Fruit fly (Drosophila melanogaster) ovary, adult (tissue): Measurements from ENCODE around the gene Myt1.

Source experiments
- CG17801 ChIP-seq: fragments of 200-800 bp; optimal IDR thresholded peaks from 2 replicates; lab custom pipeline; 2019; ENCODE audit warnings: missing biosample characterization, mild to moderate bottlenecking, missing genetic modification characterization, moderate library complexity; ENCODE audit not compliant: partially characterized antibody

The Myt1 gene

DNA sequence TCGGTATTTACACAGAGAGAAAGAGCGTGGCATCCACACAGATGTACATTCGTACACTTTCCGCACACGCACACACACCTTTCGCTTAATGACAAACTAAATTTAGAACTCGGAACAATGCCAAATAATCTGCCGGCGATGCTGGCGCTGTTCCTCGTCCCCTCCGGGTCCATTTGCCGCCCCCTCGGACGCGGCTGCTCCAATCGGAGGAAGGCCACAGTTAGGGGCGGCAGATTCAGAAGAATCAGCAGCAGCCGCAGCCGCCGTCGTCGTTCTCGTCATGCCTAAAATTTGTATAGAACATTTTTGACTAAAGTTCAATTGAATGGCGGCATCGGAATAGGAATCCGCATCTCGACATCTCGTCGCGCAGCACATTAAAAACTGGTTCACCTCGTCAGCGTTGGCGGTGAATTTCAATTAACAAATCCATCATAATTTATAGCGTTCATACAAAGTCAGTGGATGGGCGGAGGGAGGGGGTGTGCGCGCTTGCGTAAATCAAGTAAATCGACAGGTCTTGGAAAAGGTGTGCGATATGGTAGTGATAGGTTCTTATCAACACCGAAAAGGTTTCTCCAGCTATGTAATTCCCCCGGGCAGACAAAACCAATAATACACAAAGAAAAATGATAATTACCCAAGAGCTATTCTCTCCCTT, 29.3 kb upstream of the Myt1 start:
- no peak for TF ChIP-seq CG17801

DNA sequence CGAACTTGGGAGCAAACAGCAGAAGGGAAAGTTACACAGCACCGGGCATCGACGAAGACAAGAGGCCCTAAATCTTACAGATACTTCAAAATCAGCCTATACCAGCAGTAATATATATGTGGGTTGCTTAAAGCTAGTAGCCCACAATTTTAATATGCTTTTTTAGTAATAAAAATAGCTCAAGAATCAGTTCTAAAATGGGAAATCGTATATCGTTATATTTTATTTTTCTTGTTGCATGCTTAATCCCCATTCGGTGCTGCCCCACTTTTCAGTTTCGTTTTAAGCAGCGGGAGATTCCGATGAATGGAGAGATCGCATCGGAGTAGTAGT, 28.7 kb upstream of the Myt1 start:
- no peak for TF ChIP-seq CG17801

DNA sequence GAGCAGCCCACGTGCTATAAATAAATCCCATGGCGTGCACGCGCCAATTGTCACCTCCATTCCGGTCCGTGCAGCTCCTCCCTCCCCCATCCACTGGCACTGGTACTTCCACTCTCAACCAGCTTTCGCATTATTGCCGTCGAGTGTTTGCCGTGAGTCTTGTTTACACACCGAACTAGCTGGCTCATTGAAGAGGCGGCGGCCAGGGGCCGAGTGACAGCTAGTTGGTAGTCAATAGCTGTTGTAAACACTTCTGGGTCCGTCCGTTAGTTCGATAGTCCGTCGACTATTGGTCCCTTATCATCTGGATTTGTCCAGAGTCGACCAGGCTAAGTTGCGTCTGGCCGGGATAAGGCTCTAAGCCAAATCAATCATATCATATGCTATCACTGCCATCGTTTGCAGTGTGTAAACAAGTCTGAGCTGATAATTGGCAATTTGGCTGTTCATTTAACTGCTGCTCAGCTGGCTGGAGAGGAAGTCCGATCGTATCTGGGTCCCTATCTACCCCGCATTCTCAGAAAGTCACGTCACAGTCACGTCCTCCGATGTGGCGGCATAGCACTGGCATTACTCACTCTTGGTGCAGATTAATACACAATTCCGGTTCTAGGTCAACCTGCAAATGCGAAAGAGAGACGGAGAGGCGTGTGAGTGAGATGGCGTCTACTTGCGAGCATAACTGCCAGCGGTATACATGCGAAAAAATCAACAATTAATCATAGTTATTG, 28.1 kb upstream of the Myt1 start:
- TF ChIP-seq CG17801: no peak

DNA sequence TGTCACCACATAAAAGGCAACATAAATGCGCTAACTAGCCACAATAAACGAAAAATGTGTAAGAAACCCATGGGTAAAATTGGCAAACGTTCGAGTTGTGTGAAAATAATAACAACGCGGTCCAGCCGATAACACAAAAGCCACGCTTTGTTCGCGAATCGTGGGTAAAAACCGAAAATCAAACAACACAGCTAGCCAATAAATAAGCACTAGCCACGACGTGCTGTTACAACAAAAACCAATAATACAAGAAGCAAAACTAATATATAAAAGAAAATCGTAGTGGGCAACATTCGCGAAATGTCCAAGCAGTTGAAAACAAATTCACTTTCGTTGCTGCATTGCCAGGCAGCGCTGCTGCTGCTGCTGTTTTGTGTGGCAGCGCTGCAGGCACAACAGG, 23.3 kb upstream of the Myt1 start, which contains the start of gene CG42272:
TSS of gene CG42272 (plus strand) at position 301 of the 400 bp plus-strand sequence.
- TF ChIP-seq CG17801: no peak

DNA sequence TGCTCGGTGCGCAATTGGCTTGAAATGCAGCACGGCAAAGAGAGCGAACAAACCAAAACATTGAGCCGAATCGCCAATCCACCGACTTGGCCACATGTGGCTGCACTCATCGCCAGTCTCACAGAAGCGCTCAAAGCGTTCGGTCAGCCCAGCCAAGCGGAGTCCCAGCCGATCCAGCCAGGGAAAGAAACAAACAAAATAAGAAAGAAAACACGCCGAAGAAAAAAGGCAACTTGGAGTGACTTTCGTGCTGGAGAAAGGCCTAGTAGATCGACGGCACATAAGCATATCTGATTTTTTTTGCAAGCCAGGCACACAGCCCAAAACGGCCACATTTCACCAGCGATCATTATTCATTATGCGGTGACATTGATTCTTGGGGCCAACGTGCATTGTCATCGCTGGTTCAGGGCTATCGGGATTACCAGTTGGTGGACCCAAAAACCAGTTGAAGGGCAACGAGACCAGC, 22.7 kb upstream of the Myt1 start:
- no peak for TF ChIP-seq CG17801

DNA sequence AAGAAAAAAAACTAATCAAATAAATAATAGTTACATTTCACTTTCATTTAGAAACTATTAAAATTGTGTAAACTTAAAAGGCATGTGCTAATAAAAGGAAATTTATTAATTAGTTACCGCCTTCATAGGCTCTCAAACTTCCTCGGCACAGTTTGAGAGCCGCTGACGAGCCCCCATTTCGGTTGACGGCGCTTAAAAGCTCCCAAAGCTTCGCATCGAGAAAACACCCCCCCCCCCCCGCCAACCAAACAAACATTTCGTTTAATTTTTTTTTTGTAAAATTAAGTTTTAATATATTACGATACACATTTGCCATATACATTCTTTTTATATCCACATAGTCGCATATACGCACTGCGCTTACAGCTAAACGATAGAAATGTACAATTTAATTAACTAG, 17.9 kb upstream of the Myt1 start:
- TF ChIP-seq CG17801: no peak

DNA sequence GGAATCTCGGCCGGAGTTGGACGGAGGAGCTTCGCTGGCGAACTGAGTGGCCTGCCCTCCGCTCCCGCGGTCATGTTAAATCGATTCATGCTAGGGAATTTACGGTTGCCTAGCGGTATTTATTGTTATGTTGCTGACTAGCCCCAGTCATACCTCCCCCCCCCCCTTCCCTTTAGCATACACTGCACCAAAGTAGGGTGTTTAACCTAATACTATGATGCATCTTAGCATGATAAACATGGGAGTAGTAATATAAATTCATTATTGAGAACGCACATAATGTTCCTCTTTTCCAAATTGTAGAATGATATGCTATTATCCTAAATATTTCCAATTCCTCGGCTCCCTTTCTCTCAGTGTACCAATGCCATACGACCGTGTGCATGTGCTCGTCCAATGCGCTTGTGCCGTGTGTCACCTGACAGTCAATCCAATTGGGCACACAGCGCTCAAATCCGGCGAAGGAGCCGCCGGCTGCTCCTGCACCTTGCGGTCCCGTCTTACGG, 17.2 kb upstream of the Myt1 start, which contains the start of gene Tektin-C:
TSS of gene Tektin-C (minus strand) at position 51 of the 506 bp plus-strand sequence.
- no peak for TF ChIP-seq CG17801

DNA sequence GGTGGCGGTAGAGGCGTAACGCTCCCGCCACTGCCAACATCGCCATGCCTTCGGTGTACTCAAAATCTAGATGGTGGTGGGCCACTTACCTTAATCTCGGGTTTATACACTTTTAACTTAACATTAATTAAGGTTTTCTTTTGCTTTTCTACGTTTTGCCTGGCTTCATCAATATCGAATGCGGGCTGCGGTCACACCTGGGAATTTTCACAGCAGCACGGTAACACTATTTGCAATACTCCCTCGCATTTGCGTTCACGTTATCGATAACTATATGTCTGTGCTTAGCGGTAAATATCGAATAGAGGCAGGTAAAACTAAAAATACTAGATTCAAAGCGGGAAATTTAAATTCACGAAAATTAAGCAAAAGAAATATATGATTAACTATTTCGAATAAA, 14.6 kb upstream of the Myt1 start, which contains the start of gene Bre1:
TSS of gene Bre1 (minus strand) at position 226 of the 400 bp plus-strand sequence.
- TF ChIP-seq CG17801: no peak

DNA sequence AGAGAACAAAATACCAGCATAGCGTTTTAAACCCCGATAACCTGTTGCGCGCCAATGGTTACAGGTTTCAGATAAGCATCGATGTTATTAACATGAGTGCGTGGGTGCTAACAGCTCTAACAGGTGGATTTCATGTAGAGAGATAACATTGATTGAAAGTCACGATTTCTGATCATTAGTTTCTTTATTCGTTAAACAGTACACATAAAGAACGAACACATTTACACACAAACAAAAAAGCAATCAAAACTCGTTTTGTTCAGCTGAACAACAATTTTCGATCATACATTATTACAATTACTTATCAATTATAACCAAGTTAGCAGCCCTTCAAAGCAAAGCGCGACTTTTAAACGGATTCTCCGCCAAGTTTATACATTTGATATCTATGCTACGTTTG, 10.3 kb upstream of the Myt1 start:
- TF ChIP-seq CG17801: peak; percentile 32

DNA sequence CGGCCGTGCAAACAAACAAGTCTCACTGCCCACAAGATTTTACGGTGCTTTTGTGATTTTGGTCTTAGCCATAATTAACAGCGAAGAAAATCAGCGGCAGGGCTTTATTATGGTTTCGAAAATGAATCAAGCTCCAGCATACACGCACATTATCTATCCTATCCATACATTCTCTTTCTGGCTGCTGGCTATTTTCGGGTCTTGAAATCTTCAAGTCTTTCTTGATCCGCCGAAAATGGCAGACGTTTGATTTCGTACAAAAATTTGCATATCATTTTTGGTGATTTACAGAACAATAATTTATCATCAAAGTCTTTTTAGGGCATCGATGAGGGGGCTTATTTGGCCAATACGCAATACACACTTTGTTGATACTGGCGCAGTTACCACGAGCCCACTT, 9.4 kb upstream of the Myt1 start:
- TF ChIP-seq CG17801: no peak

DNA sequence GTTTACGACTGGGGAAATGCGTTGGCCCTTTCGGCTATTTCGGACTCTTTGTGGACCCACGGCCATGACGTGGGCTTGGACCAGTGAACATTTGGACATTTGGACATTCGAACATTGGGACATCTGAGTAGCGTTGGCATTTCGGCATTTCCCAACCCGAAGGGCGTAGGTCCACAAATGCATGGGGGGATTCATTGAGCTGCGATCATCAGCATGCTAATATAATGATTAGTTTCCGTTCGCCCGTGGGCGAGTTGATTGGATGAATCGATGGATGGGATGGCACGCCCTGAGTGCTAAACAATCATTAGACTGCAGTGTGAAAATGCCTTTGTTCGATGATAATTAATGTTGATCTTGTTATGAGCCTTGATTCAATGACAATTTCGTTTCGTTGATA, 8.1 kb upstream of the Myt1 start:
- no peak for TF ChIP-seq CG17801

DNA sequence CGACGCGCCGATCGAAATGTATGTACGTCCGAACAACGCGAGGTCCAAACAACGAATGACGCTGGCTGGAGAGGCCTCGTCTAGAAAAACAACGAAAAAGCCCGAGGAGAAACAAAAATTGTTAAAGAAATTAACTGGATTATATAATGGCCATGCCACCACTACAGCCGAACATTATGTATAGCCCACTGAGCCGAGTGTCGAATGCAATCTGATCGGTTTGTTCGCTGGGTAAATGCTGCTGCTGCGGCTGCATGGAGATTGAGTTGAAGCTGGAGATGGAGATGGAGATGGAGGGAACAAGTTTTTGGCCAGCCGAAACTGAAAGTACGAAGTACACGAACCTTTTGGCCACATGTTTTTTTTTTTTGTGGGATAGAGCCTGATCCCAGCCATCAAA, 7.2 kb upstream of the Myt1 start, which contains the start of gene Cralbp:
TSS of gene Cralbp (minus strand) at position 115 of the 400 bp plus-strand sequence.
- no peak for TF ChIP-seq CG17801

DNA sequence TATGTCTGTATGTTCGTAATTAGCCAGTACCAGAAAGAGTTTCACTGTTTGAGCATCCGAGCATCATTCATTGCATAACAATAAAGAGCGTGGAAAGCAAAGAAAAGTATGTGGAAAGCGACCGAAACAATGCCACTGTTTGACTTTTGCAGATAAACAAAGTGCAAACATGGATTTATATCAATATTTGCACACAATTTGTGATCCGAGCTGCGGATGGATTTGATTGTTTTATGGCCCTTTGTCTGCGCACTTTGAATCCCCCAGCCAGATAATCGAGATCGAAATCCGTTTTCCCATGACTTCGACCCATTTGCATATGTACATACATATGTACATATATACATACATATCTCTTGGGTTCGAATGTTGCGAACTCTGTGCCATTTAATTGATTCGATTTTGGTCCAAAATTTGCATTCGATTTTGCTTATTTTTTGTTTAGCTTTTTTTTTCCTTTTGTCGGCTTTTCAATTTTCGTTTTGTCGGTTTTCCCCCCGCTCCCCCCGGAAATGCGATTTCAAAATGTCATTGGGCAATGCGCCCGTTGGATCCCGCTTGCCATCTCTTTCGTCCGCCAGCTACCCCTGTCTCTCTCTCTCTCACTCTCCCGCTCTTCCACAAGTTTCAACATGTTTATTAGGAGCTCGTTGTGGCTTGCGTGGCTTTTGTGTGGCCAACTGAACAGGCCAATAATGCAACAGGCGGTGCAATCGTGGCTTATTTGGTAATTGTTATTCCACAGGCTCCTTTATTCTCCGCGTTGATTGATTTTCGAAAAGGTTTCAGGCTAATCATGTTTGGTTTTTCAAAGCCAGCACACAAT, 6.1 kb upstream of the Myt1 start:
- no peak for TF ChIP-seq CG17801

DNA sequence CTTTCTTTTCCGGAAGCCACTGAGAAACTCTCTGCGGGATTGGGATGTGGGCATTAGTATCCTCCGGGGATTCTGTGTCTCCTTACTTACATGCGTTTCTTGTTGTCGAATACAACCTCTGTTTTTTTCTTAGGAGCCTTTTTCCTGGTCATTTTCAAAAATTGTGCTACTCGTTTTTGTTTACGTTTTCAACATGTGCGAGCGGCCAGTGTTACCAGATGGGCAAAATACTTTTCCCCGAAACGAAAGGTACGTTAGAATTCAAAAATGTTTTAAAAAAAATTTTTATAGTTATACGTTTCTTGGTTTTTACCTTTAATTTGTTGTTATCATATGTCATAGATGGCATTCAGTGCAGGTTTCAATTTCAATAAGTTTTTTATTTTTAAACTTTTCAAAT, 2.3 kb downstream of the Myt1 start, which contains the start of gene vito:
TSS of gene vito (minus strand) at position 220 of the 400 bp plus-strand sequence.
- TF ChIP-seq CG17801: no peak

DNA sequence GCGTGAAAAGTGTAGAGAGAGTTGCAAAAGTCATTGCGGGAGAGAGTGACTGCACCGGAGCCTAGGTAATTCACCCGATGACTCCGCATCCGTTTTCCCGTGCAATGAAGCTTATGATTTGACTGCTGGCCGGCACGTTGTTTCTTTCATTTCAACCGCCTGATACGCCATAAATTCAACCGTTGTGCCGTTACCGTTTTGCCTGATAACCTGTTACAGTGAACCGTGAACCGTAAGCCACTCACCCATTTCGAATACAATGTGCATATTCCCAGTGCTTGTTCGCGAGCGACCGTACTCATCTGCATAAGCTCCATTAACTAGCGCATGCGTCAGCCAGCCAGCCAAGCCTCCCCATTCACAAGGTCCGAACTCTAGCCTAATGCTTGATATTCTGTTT, 4.6 kb downstream of the Myt1 start:
- no peak for TF ChIP-seq CG17801

DNA sequence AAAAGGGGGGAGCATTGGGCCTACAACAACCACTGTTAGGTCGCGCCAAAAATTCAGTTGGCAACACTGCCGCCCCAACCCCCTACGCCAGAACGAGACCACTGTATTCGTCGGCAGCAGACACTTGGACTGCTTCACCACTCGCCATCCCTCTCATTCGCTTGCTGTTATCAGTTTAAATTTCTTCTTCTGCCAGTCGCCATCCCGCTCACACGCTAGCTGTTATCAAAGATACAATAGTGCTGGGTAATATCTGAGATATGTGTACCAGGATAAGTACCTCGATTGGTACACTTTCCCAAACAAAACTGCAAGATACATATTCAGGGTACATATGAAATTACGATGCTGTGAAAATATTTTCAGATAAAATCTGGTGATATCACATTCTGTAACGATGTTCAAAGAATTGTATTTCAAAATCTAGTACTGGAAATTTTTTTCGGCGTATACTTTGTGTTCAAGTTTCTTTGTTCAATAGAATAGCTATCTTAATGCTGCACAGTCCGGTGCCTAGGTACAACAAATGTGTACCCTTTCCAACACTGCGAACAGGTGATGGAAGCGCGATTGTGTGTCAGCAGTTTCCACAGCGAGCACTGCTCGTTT, 8.5 kb downstream of the Myt1 start:
- TF ChIP-seq CG17801: peak; percentile 90
